Worm (Caenorhabditis elegans) whole organism, L1 larva: Measurements from ENCODE around the gene Y57G11C.46.
A peak's percentile ranks its signal among the peaks of the same experiment; 100 is the strongest.

Experiments
- C04F5.9 ChIP-seq: sonication (generic microtip); optimal IDR thresholded peaks from 2 replicates; lab custom pipeline; 2016; ENCODE audit warnings: missing genetic modification characterization, missing compliant biosample characterization
- C16A3.4 ChIP-seq: fragments of 150-350 bp; optimal IDR thresholded peaks from 2 replicates; lab custom pipeline; 2014; ENCODE audit warnings: missing biosample characterization, missing genetic modification characterization
- Y116A8C.19 ChIP-seq: sonication (generic microtip); optimal IDR thresholded peaks from 2 replicates; lab custom pipeline; 2016; ENCODE audit warnings: missing compliant biosample characterization, missing genetic modification characterization, borderline replicate concordance
- aha-1 ChIP-seq: fragments of 150-350 bp; optimal IDR thresholded peaks from 2 replicates; lab custom pipeline; 2014; ENCODE audit warnings: missing biosample characterization, missing genetic modification characterization
- alr-1 ChIP-seq: fragments of 200-800 bp; sonication (Bioruptor generic); optimal IDR thresholded peaks from 2 replicates; lab custom pipeline; 2018; ENCODE audit warnings: borderline replicate concordance, mild to moderate bottlenecking, missing genetic modification characterization, missing compliant biosample characterization
- ceh-63 ChIP-seq: fragments of 200-800 bp; sonication (Bioruptor generic); optimal IDR thresholded peaks from 2 replicates; lab custom pipeline; 2018; ENCODE audit warnings: mild to moderate bottlenecking, missing genetic modification characterization, missing compliant biosample characterization
- ceh-88 ChIP-seq: fragments of 200-800 bp; sonication (Bioruptor generic); IDR thresholded peaks from 2 replicates; pipeline ENCODE4 v1.3.6; 2022; ENCODE audit warnings: missing genetic modification characterization, missing compliant biosample characterization
- ceh-90 ChIP-seq: sonication (generic microtip); optimal IDR thresholded peaks from 2 replicates; lab custom pipeline; 2016; ENCODE audit warnings: missing genetic modification characterization, missing compliant biosample characterization
- dpl-1 ChIP-seq, 3 experiments: fragments of 150-350 bp in 2 of 3; sonication (generic microtip) in 1 of 3; optimal IDR thresholded peaks; 2 replicates each; lab custom pipeline; 2014 to 2017; ENCODE audit warnings: missing biosample characterization in 3 of 3, missing genetic modification characterization in 3 of 3, missing genetic modification reagents in 3 of 3
- dsc-1 ChIP-seq: sonication (generic microtip); optimal IDR thresholded peaks from 2 replicates; lab custom pipeline; 2016; ENCODE audit warnings: mild to moderate bottlenecking, missing genetic modification characterization, missing compliant biosample characterization
- efl-1 ChIP-seq, 4 experiments: fragments of 150-350 bp; optimal IDR thresholded peaks in 3 of 4; peaks in 1 of 4; 1 replicate in 1 of 4; 2 replicates in 3 of 4; lab custom pipeline; 2014; ENCODE audit warnings: missing biosample characterization in 2 of 4, missing genetic modification characterization in 2 of 4, missing genetic modification reagents in 2 of 4
- efl-3 ChIP-seq: fragments of 200-800 bp; sonication (Bioruptor generic); optimal IDR thresholded peaks from 2 replicates; lab custom pipeline; 2018; ENCODE audit warnings: mild to moderate bottlenecking, missing genetic modification characterization, missing compliant biosample characterization
- egl-27 ChIP-seq, 2 experiments: fragments of 150-350 bp in 1 of 2; sonication (generic microtip); optimal IDR thresholded peaks; 3 replicates each; lab custom pipeline; 2017 to 2018; ENCODE audit warnings: missing biosample characterization in 2 of 2, missing genetic modification characterization in 2 of 2, missing genetic modification reagents in 2 of 2
- elt-3 ChIP-seq, 6 experiments: fragments of 150-350 bp in 1 of 6; sonication (generic microtip); optimal IDR thresholded peaks; 2 replicates each; lab custom pipeline; 2017 to 2018; ENCODE audit warnings: missing biosample characterization in 6 of 6, missing genetic modification characterization in 6 of 6, inconsistent platforms in 1 of 6
- ets-5 ChIP-seq: fragments of 200-800 bp; sonication (Bioruptor generic); IDR thresholded peaks from 2 replicates; pipeline ENCODE4 v1.3.6; 2022; ENCODE audit warnings: missing genetic modification characterization, missing compliant biosample characterization
- fkh-8 ChIP-seq: sonication (generic microtip); optimal IDR thresholded peaks from 2 replicates; lab custom pipeline; 2016; ENCODE audit warnings: mild to moderate bottlenecking, missing genetic modification characterization, missing compliant biosample characterization
- grh-1 ChIP-seq: fragments of 200-800 bp; sonication (Bioruptor generic); IDR thresholded peaks from 2 replicates; pipeline ENCODE4 v1.3.6; 2022; ENCODE audit warnings: missing genetic modification reagents, missing genetic modification characterization, missing compliant biosample characterization
- hlh-17 ChIP-seq: fragments of 200-800 bp; sonication (Bioruptor generic); optimal IDR thresholded peaks from 2 replicates; lab custom pipeline; 2018; ENCODE audit warnings: missing genetic modification characterization, mild to moderate bottlenecking, missing compliant biosample characterization, moderate library complexity, borderline replicate concordance
- hlh-4 ChIP-seq: sonication (generic microtip); optimal IDR thresholded peaks from 2 replicates; lab custom pipeline; 2016; ENCODE audit warnings: mild to moderate bottlenecking, missing genetic modification characterization, missing compliant biosample characterization
- hpl-2 ChIP-seq: fragments of 150-350 bp; optimal IDR thresholded peaks from 2 replicates; lab custom pipeline; 2014; ENCODE audit warnings: missing biosample characterization, missing genetic modification reagents, missing genetic modification characterization
- irx-1 ChIP-seq: sonication (generic microtip); optimal IDR thresholded peaks from 2 replicates; lab custom pipeline; 2016; ENCODE audit warnings: missing genetic modification characterization, missing compliant biosample characterization
- isw-1 ChIP-seq: fragments of 200-800 bp; sonication (Bioruptor generic); IDR thresholded peaks from 2 replicates; pipeline ENCODE4 v1.3.6; 2022; ENCODE audit warnings: missing genetic modification characterization, missing compliant biosample characterization
- jun-1 ChIP-seq: fragments of 150-350 bp; optimal IDR thresholded peaks from 2 replicates; lab custom pipeline; 2014; ENCODE audit warnings: missing biosample characterization, missing genetic modification reagents, missing genetic modification characterization
- lin-15B ChIP-seq: fragments of 150-350 bp; sonication (generic microtip); optimal IDR thresholded peaks from 3 replicates; lab custom pipeline; 2014; ENCODE audit warnings: missing biosample characterization, missing genetic modification characterization
- lsy-2 ChIP-seq, 2 experiments: fragments of 150-350 bp; optimal IDR thresholded peaks; 2 replicates each; lab custom pipeline; 2014; ENCODE audit warnings: missing biosample characterization in 2 of 2, missing genetic modification characterization in 2 of 2
- mab-9 ChIP-seq: fragments of 200-800 bp; sonication (Bioruptor generic); IDR thresholded peaks from 2 replicates; pipeline ENCODE4 v1.3.6; 2022; ENCODE audit warnings: missing genetic modification reagents, missing genetic modification characterization, missing compliant biosample characterization
- mef-2 ChIP-seq: fragments of 150-350 bp; optimal IDR thresholded peaks from 2 replicates; lab custom pipeline; 2014; ENCODE audit warnings: missing biosample characterization, missing genetic modification characterization
- mep-1 ChIP-seq: fragments of 150-350 bp; optimal IDR thresholded peaks from 2 replicates; lab custom pipeline; 2014; ENCODE audit warnings: missing biosample characterization, missing genetic modification characterization
- nhr-12 ChIP-seq: sonication (generic microtip); optimal IDR thresholded peaks from 2 replicates; lab custom pipeline; 2017; ENCODE audit warnings: missing biosample characterization, missing genetic modification characterization
- nhr-19 ChIP-seq: fragments of 200-800 bp; sonication (Bioruptor generic); conservative IDR thresholded peaks from 2 replicates; pipeline ENCODE4 v1.3.6; 2022; ENCODE audit warnings: missing genetic modification characterization, missing compliant biosample characterization
- nhr-20 ChIP-seq: sonication (generic microtip); optimal IDR thresholded peaks from 2 replicates; lab custom pipeline; 2016; ENCODE audit warnings: mild to moderate bottlenecking, missing genetic modification characterization, missing compliant biosample characterization
- nhr-237 ChIP-seq: fragments of 150-350 bp; optimal IDR thresholded peaks from 2 replicates; lab custom pipeline; 2014; ENCODE audit warnings: missing biosample characterization, missing genetic modification characterization
- nhr-47 ChIP-seq: sonication (generic microtip); optimal IDR thresholded peaks from 2 replicates; lab custom pipeline; 2016; ENCODE audit warnings: mild to moderate bottlenecking, missing genetic modification characterization, moderate library complexity, missing compliant biosample characterization
- nhr-71 ChIP-seq: sonication (generic microtip); optimal IDR thresholded peaks from 2 replicates; lab custom pipeline; 2016; ENCODE audit warnings: mild to moderate bottlenecking, missing genetic modification characterization, moderate library complexity, missing compliant biosample characterization
- nhr-85 ChIP-seq: sonication (generic microtip); peaks from one replicate; lab custom pipeline; 2016; ENCODE audit warnings: missing genetic modification characterization, inconsistent platforms, missing compliant biosample characterization
- pag-3 ChIP-seq: sonication (generic microtip); optimal IDR thresholded peaks from 2 replicates; lab custom pipeline; 2017; ENCODE audit warnings: missing genetic modification characterization, mild to moderate bottlenecking, missing compliant biosample characterization, antibody characterized with exemption, borderline replicate concordance; ENCODE audit not compliant: insufficient read depth
- rnt-1 ChIP-seq: sonication (generic microtip); optimal IDR thresholded peaks from 2 replicates; lab custom pipeline; 2016; ENCODE audit warnings: mild to moderate bottlenecking, missing genetic modification characterization, moderate library complexity, missing compliant biosample characterization
- skn-1 ChIP-seq: fragments of 150-350 bp; optimal IDR thresholded peaks from 2 replicates; lab custom pipeline; 2014; ENCODE audit warnings: missing biosample characterization, missing genetic modification characterization
- snu-23 ChIP-seq: sonication (generic microtip); optimal IDR thresholded peaks from 2 replicates; lab custom pipeline; 2016; ENCODE audit warnings: missing genetic modification characterization, missing compliant biosample characterization
- sptf-1 ChIP-seq: fragments of 150-350 bp; optimal IDR thresholded peaks from 2 replicates; lab custom pipeline; 2014; ENCODE audit warnings: missing biosample characterization, missing genetic modification characterization
- swsn-7 ChIP-seq: sonication (generic microtip); optimal IDR thresholded peaks from 2 replicates; lab custom pipeline; 2016; ENCODE audit warnings: missing genetic modification characterization, missing compliant biosample characterization
- tlp-1 ChIP-seq: fragments of 150-350 bp; optimal IDR thresholded peaks from 2 replicates; lab custom pipeline; 2014; ENCODE audit warnings: missing biosample characterization, missing genetic modification characterization
- unc-130 ChIP-seq: fragments of 150-350 bp; optimal IDR thresholded peaks from 2 replicates; lab custom pipeline; 2017; ENCODE audit warnings: missing biosample characterization, missing genetic modification characterization, inconsistent platforms
- unc-30 ChIP-seq: sonication (generic microtip); optimal IDR thresholded peaks from 2 replicates; lab custom pipeline; 2017; ENCODE audit warnings: missing biosample characterization, missing genetic modification characterization
- unc-62 ChIP-seq: fragments of 150-350 bp; optimal IDR thresholded peaks from 2 replicates; lab custom pipeline; 2014; ENCODE audit warnings: missing biosample characterization, missing genetic modification reagents, missing genetic modification characterization
- unc-86 ChIP-seq: sonication (generic microtip); optimal IDR thresholded peaks from 2 replicates; lab custom pipeline; 2016; ENCODE audit warnings: missing genetic modification characterization, missing compliant biosample characterization
- unc-98 ChIP-seq: fragments of 200-800 bp; sonication (Bioruptor generic); IDR thresholded peaks from 2 replicates; pipeline ENCODE4 v1.3.6; 2022; ENCODE audit warnings: missing genetic modification characterization, missing compliant biosample characterization
- vab-15 ChIP-seq: sonication (generic microtip); optimal IDR thresholded peaks from 2 replicates; lab custom pipeline; 2017; ENCODE audit warnings: missing genotype, mild to moderate bottlenecking, missing genetic modification characterization, missing compliant biosample characterization
- xbp-1 ChIP-seq: sonication (generic microtip); optimal IDR thresholded peaks from 2 replicates; lab custom pipeline; 2016; ENCODE audit warnings: missing genetic modification characterization, missing compliant biosample characterization
- zag-1 ChIP-seq: fragments of 150-350 bp; optimal IDR thresholded peaks from 2 replicates; lab custom pipeline; 2014; ENCODE audit warnings: missing biosample characterization, missing genetic modification characterization
- zip-4 ChIP-seq: fragments of 200-800 bp; sonication (Bioruptor generic); optimal IDR thresholded peaks from 2 replicates; lab custom pipeline; 2018; ENCODE audit warnings: mild to moderate bottlenecking, missing genetic modification characterization, moderate library complexity, missing compliant biosample characterization

The Y57G11C.46 gene

ce11 chrIV:14786374-14787136 lies 29.6 kb downstream of the Y57G11C.46 start, which contains the start of gene melo-1 (continued):
- TF ChIP-seq elt-3 (tag; optimal IDR thresholded peaks at IDR 0.05; lab: Kevin White, UChicago) (no peak), xbp-1 (tag; lab: Kevin White, UChicago) (peak; percentile 46), mab-9 (no peak), tlp-1 (no peak), isw-1 (GFP tag; lab: Robert Waterston, UW) (peak; percentile 28), lsy-2 (tag; optimal IDR thresholded peaks at IDR 0.05; lab: Kevin White, UChicago) (peak; percentile 62 to 73), lin-15B (no peak), rnt-1 (tag; lab: Kevin White, UChicago) (peak; percentile 30), unc-30 (no peak), egl-27 (tag; optimal IDR thresholded peaks at IDR 0.05; lab: Kevin White, UChicago) (no peak), hlh-17 (GFP tag; lab: Kevin White, UChicago) (no peak), nhr-19 (GFP tag; lab: Robert Waterston, UW) (peak; percentile 27), nhr-85 (tag; lab: Kevin White, UChicago) (no peak), efl-3 (no peak), efl-1 (optimal IDR thresholded peaks at IDR 0.05; lab: Kevin White, UChicago) (peak; percentile 75 to 87), efl-1 (GFP tag; optimal IDR thresholded peaks at IDR 0.05 in 1 of 2; lab: Kevin White, UChicago) (peak; percentile 46 to 93), snu-23 (GFP tag; lab: Kevin White, UChicago) (peak; percentile 81), grh-1 (no peak), pag-3 (no peak), nhr-12 (no peak), mep-1 (tag; lab: Kevin White, UChicago) (peak; percentile 81), ceh-90 (tag; lab: Kevin White, UChicago) (no peak), swsn-7 (tag; lab: Kevin White, UChicago) (peak; percentile 76), unc-130 (tag; lab: Kevin White, UChicago) (no peak), alr-1 (tag; lab: Kevin White, UChicago) (no peak), ets-5 (GFP tag; lab: Robert Waterston, UW) (no peak), C16A3.4 (tag; lab: Kevin White, UChicago) (no peak), sptf-1 (tag; lab: Kevin White, UChicago) (no peak), Y116A8C.19 (no peak), nhr-237 (tag; lab: Kevin White, UChicago) (no peak), aha-1 (tag; lab: Kevin White, UChicago) (no peak), jun-1 (tag; lab: Kevin White, UChicago) (no peak), dsc-1 (tag; lab: Kevin White, UChicago) (no peak), C04F5.9 (tag; lab: Kevin White, UChicago) (no peak), nhr-20 (peak; percentile 63), nhr-47 (tag; lab: Kevin White, UChicago) (peak; percentile 65), hlh-4 (tag; lab: Kevin White, UChicago) (no peak), skn-1 (tag; lab: Kevin White, UChicago) (peak; percentile 38), unc-98 (GFP tag; lab: Robert Waterston, UW) (no peak), ceh-63 (no peak), irx-1 (tag; lab: Kevin White, UChicago) (no peak), ceh-88 (GFP tag; lab: Robert Waterston, UW) (no peak), zip-4 (no peak), unc-62 (GFP tag; lab: Kevin White, UChicago) (no peak), vab-15 (tag; lab: Kevin White, UChicago) (no peak), hpl-2 (GFP tag; lab: Kevin White, UChicago) (no peak), dpl-1 (GFP tag; optimal IDR thresholded peaks at IDR 0.05; lab: Kevin White, UChicago) (peak; percentile 31 to 52 (median 36)), zag-1 (tag; lab: Kevin White, UChicago) (no peak), mef-2 (peak; percentile 17), nhr-71 (tag; lab: Kevin White, UChicago) (peak; percentile 74), fkh-8 (no peak), unc-86 (no peak)
